Worm (Caenorhabditis elegans): ENCODE measurements around the gene F54C8.7.
A peak's percentile ranks its signal among the peaks of the same experiment; 100 is the strongest.

F54C8.7 gene

DNA sequence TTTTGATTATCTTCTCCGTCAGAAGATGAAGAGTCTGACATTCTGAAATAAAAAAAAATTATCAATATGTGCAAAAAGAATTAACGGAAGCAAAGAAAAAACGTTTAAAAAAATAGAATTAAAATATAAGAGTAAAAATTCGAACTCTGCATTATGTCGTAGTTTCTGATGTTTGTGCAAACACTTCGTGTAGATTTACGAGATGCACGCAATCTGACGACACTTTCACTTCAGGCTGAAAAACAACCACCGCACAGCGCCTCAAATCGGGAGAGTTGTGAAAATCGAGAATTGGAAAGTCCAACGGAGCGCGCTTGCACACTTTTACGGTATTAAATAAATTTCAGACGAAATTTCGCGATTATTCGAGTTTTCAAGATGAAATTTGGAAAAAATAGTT lies 47.3 kb downstream of the F54C8.7 start, which contains the start of gene T26G10.1:
Gene T26G10.1, minus strand, starts transcription at position 42 of the 400 bp plus-strand sequence.
- TF ChIP-seq lin-15B (tag; optimal IDR thresholded peaks at IDR 0.05), result peak; percentile 83
- peak; percentile 50 for TF ChIP-seq sox-4 (tag; optimal IDR thresholded peaks at IDR 0.05)
- peak; percentile 34 for TF ChIP-seq nhr-77 (tag; optimal IDR thresholded peaks at IDR 0.05)
- TF ChIP-seq tlp-1 (tag; optimal IDR thresholded peaks at IDR 0.05), result no peak
- TF ChIP-seq nhr-76 (tag; optimal IDR thresholded peaks at IDR 0.05), result no peak
- TF ChIP-seq ceh-8 (GFP tag; optimal IDR thresholded peaks at IDR 0.05), result peak; percentile 71
- peak; percentile 62 to 75 (median 65) for TF ChIP-seq ceh-82 (tag; optimal IDR thresholded peaks at IDR 0.05)
- peak in 1 of 2 experiments; percentile 38 for TF ChIP-seq ztf-11 (tag; optimal IDR thresholded peaks at IDR 0.05)
- no peak for TF ChIP-seq ztf-4 (tag; optimal IDR thresholded peaks at IDR 0.05)
- TF ChIP-seq ceh-63 (GFP tag; optimal IDR thresholded peaks at IDR 0.05), result no peak
- no peak for TF ChIP-seq vab-15 (tag; optimal IDR thresholded peaks at IDR 0.05)
- no peak for TF ChIP-seq efl-3 (GFP tag; optimal IDR thresholded peaks at IDR 0.05)
- TF ChIP-seq isw-1 (GFP tag; IDR thresholded peaks at IDR 0.05), result peak; percentile 91
- peak in 1 of 6 experiments; percentile 33 for TF ChIP-seq elt-3 (tag; optimal IDR thresholded peaks at IDR 0.05)
- peak; percentile 83 for TF ChIP-seq nhr-20 (tag; optimal IDR thresholded peaks at IDR 0.05)
- peak; percentile 56 for TF ChIP-seq egl-13 (tag; optimal IDR thresholded peaks at IDR 0.05)
- no peak for TF ChIP-seq hlh-4 (tag; optimal IDR thresholded peaks at IDR 0.05)
- TF ChIP-seq irx-1 (tag; optimal IDR thresholded peaks at IDR 0.05), result peak; percentile 70
- peak; percentile 91 for TF ChIP-seq nhr-19 (GFP tag; conservative IDR thresholded peaks at IDR 0.05)
- no peak for TF ChIP-seq Y116A8C.19 (tag; optimal IDR thresholded peaks at IDR 0.05; ENCODE audit: borderline replicate concordance)
- peak; percentile 45 for TF ChIP-seq pax-3 (tag; optimal IDR thresholded peaks at IDR 0.05)
- peak; percentile 73 to 77 for TF ChIP-seq lin-35 (GFP tag; optimal IDR thresholded peaks at IDR 0.05)
- peak; percentile 78 for TF ChIP-seq nhr-90 (tag; optimal IDR thresholded peaks at IDR 0.05; ENCODE audit: poor library complexity)
- peak; percentile 93 for TF ChIP-seq blmp-1 (tag; optimal IDR thresholded peaks at IDR 0.05)
- no peak for TF ChIP-seq ceh-90 (tag; optimal IDR thresholded peaks at IDR 0.05)
- TF ChIP-seq unc-30 (tag; optimal IDR thresholded peaks at IDR 0.05), result no peak
- peak; percentile 79 for TF ChIP-seq rnt-1 (tag; optimal IDR thresholded peaks at IDR 0.05)
- TF ChIP-seq dsc-1 (tag; optimal IDR thresholded peaks at IDR 0.05), result peak; percentile 75
- TF ChIP-seq nhr-85 (tag), result peak; percentile 87
- peak; percentile 54 for TF ChIP-seq jun-1 (tag; optimal IDR thresholded peaks at IDR 0.05)
- no peak for TF ChIP-seq zip-4 (GFP tag; optimal IDR thresholded peaks at IDR 0.05)
- peak; percentile 51 for TF ChIP-seq C16A3.4 (tag; optimal IDR thresholded peaks at IDR 0.05)
- TF ChIP-seq zag-1 (tag; optimal IDR thresholded peaks at IDR 0.05), result no peak
- TF ChIP-seq lir-3 (tag; optimal IDR thresholded peaks at IDR 0.05; ENCODE audit: poor library complexity), result peak; percentile 67
- no peak for TF ChIP-seq ets-5 (GFP tag; IDR thresholded peaks at IDR 0.05)
- TF ChIP-seq nhr-47 (tag; optimal IDR thresholded peaks at IDR 0.05), result peak; percentile 87
- TF ChIP-seq lin-13 (GFP tag; optimal IDR thresholded peaks at IDR 0.05), result peak; percentile 48
- peak; percentile 68 for TF ChIP-seq lin-39 (tag; optimal IDR thresholded peaks at IDR 0.05)
- peak; percentile 80 for TF ChIP-seq tbx-2 (tag; optimal IDR thresholded peaks at IDR 0.05)
- peak; percentile 94 for TF ChIP-seq F16B12.6 (tag; optimal IDR thresholded peaks at IDR 0.05)
- TF ChIP-seq fkh-4 (tag; optimal IDR thresholded peaks at IDR 0.05; ENCODE audit: borderline replicate concordance), result no peak
- peak; percentile 88 for TF ChIP-seq lsy-2 (tag; optimal IDR thresholded peaks at IDR 0.05)
- no peak for TF ChIP-seq hlh-17 (GFP tag; optimal IDR thresholded peaks at IDR 0.05; ENCODE audit: borderline replicate concordance)
- peak; percentile 68 for TF ChIP-seq grh-1 (GFP tag; IDR thresholded peaks at IDR 0.05)
- no peak for TF ChIP-seq sup-37 (GFP tag; optimal IDR thresholded peaks at IDR 0.05)
- TF ChIP-seq mab-9 (GFP tag; IDR thresholded peaks at IDR 0.05), result peak; percentile 85
- TF ChIP-seq unc-86 (tag; optimal IDR thresholded peaks at IDR 0.05), result peak; percentile 82
- TF ChIP-seq nhr-12 (tag; optimal IDR thresholded peaks at IDR 0.05), result no peak
- TF ChIP-seq snpc-4 (tag; optimal IDR thresholded peaks at IDR 0.05), result peak; percentile 80
- TF ChIP-seq aha-1 (tag; optimal IDR thresholded peaks at IDR 0.05), result no peak
- TF ChIP-seq xbp-1 (tag; optimal IDR thresholded peaks at IDR 0.05), result peak; percentile 79
- TF ChIP-seq skn-1 (tag; optimal IDR thresholded peaks at IDR 0.05), result peak; percentile 48
- TF ChIP-seq ces-1 (GFP tag; optimal IDR thresholded peaks at IDR 0.05), result no peak
